Worm (Caenorhabditis elegans) whole organism, L4/young adult: ENCODE results near the gene cblc-1.
"Not testable (repeated sequence)": the region's sequence is repeated elsewhere in the genome, so short reads cannot be mapped to it uniquely, and the experiment has no call there.

Experiments
- W03F9.2 ChIP-seq: fragments of 150-350 bp; optimal IDR thresholded peaks from 2 replicates; lab custom pipeline; 2014; ENCODE audit warnings: missing biosample characterization, missing genetic modification characterization
- dao-5 ChIP-seq: sonication (generic microtip); optimal IDR thresholded peaks from 2 replicates; lab custom pipeline; 2016; ENCODE audit warnings: missing genotype, missing genetic modification characterization, moderate library complexity, missing compliant biosample characterization
- him-1 ChIP-seq: sonication (generic microtip); optimal IDR thresholded peaks from 2 replicates; lab custom pipeline; 2016; ENCODE audit warnings: missing genotype, missing genetic modification reagents, missing genetic modification characterization, missing compliant biosample characterization

The cblc-1 gene

DNA sequence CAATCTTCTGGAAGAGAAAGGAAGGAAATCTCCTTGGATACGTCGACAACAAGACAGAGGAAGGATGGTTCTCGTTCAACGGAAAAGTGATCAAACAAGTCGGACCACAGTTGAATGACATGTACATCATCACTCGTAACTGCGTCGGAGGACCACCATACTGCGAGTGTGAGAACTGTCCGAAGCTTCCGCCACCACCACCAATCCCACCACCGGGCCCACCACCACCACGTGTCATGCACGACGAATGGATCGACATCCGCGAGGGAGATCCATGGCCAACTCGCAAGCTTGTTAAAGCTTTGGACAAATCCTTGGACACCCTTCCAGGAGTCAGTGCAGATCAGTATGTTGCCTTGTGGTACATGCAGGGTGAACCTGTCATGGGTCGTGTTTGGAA is 9.7 kb downstream of the cblc-1 start:
- no peak for TF ChIP-seq him-1 (tag; lab: Kevin White, UChicago)
- TF ChIP-seq W03F9.2 = no peak
- no peak for TF ChIP-seq dao-5 (tag; lab: Kevin White, UChicago)

- TF ChIP-seq dao-5 (tag; lab: Kevin White, UChicago) = no peak
- TF ChIP-seq him-1 (tag; lab: Kevin White, UChicago) = no peak
- no peak for TF ChIP-seq W03F9.2
These were observed 15.7 kb downstream of the cblc-1 start, which contains the start of gene aagr-2 for ce11 chrII:4925198-4925764. Gene aagr-2 (minus strand): TSS chrII:4925248.

DNA sequence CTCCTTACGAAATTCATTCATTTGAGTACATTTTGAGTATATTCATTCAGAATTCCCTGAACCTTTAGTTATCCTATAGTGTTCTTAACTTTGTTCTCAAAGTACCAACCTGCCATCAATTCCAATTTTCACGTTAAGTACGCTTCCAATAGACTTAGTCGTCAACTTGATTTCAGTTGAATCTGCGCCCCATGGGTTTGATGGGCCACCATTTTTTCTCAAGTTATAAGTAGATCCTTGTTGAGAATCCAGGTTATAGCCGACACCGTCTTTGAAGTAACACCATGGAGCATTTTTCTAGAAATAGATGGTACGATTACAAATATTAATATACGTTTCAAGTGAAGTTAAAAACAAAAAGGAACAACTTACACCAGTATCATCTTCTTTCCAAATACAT is 16.2 kb downstream of the cblc-1 start:
- TF ChIP-seq him-1 (tag; lab: Kevin White, UChicago) = no peak
- TF ChIP-seq dao-5 (tag; lab: Kevin White, UChicago) = no peak
- TF ChIP-seq W03F9.2 = no peak

ce11 chrII:4920608-4921007 is 20.3 kb downstream of the cblc-1 start:
- no peak for TF ChIP-seq W03F9.2
- no peak for TF ChIP-seq dao-5 (tag; lab: Kevin White, UChicago)
- TF ChIP-seq him-1 (tag; lab: Kevin White, UChicago) = no peak

DNA sequence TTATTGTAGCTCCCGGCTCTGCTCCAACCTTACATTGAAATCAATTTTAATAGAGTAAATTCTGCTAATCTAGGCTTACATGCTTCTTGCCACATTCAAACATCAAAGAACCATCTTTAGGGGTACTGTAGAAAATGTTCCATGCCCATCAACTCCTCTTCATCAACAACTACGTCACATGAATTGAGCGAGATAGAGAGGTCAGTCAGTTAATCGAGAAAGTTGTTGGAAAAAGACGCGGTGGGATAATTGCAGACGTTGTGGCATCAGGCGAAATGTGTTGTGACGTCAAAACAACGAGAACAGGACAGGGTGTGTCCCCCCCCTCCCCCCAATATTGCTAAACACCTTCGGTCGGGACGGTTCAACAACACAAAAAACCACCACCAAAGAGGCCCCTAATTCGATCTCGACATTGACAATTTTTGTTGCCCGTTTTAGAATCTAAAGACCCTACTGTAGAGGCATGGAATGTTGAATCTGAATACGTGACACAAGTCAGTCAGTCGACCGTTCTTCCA is 22.4 kb downstream of the cblc-1 start:
- no peak for TF ChIP-seq W03F9.2
- TF ChIP-seq him-1 (tag; lab: Kevin White, UChicago) = no peak
- no peak for TF ChIP-seq dao-5 (tag; lab: Kevin White, UChicago)

DNA sequence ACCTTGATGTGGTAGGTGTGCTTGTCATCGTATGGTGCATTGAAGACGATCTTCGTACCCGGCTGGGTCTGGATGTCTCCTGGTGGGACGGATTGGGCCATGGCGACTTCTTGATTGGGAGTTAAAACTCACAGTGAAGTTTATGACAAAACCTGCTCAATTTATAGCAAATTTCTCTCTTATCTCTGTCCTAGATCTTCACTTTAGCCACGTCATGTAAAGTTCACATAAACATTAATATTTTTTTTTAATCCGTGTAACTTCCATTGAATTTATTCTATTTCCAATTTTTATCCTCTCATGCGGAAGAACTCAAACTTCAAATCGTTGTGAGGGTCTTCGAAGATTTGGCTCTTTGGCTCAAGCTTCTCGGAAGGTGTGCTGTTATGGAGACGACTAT is 24.5 kb downstream of the cblc-1 start, which contains the start of gene msp-31:
Gene msp-31, minus strand, starts transcription at position 101 of the 400 bp plus-strand sequence.
- not testable (repeated sequence) for TF ChIP-seq W03F9.2; him-1 (tag; lab: Kevin White, UChicago); dao-5 (tag; lab: Kevin White, UChicago)

DNA sequence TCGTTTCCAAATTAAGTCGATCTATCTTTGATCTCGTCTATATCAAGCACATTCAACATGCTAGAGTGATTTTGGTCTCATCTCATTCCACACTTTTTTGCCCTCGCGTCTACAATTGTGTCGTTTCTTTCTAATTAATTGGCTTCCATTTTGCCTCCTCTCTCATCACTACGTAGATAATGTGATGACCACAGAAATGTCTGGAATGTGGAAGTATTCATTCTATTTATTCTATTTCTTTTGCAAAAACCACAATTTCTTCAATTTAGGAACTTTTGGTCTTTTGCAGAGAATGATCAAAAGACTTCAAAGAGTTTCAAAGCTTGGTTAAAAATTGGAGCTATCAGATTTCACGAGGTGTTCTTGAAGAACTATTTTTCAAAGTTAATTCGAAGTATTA is 25.4 kb downstream of the cblc-1 start:
- TF ChIP-seq him-1 (tag; lab: Kevin White, UChicago) (no peak), dao-5 (tag; lab: Kevin White, UChicago) (no peak), W03F9.2 (no peak)

DNA sequence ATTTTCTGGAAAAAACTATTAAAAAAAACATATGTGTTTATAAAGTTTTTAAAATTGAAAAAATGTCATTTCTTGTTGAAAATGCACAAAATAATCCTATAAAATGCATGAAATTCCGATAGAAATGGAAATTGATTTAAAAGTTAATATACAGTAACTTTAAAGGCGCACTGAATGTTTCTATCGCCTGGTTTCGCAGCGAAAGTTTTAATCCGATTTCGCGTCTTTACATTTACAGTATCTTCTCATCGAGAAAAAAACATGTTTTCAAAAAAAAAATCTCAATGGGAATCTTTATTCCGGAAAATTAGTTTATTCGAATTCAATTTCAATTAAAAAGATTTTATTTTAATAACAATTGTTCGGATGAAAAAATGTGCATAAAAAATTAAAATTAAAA is 26.7 kb downstream of the cblc-1 start, which contains the start of gene R05F9.11:
Gene R05F9.11, minus strand, starts transcription at position 5 of the 400 bp plus-strand sequence.
- TF ChIP-seq dao-5 (tag; lab: Kevin White, UChicago) (no peak), W03F9.2 (no peak)

- TF ChIP-seq W03F9.2 (no peak), dao-5 (tag; lab: Kevin White, UChicago) (no peak)
These were observed 32.8 kb downstream of the cblc-1 start for ce11 chrII:4908160-4908559.

DNA sequence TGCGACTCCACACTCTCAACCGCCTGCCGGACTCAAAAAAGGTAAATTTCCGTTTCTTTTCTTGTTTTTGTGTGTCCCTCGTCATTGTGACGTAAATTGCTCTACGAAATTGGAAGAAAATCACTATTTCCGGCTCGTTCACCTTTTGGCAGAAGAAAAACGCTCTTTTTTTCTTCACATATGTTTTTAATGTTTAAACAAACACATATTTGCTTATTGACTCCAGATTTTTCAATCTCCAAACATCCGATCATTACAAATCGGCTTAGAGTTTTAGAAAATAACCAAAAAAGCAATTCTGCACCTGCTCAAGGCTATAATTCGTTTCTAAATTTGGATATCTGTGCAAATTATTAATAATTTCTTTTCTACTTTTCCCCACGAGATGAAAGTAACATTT is 35.1 kb downstream of the cblc-1 start:
- TF ChIP-seq him-1 (tag; lab: Kevin White, UChicago) = no peak
- no peak for TF ChIP-seq dao-5 (tag; lab: Kevin White, UChicago)
- no peak for TF ChIP-seq W03F9.2

ce11 chrII:4905331-4905730 is 35.6 kb downstream of the cblc-1 start:
- no peak for TF ChIP-seq W03F9.2
- no peak for TF ChIP-seq him-1 (tag; lab: Kevin White, UChicago)
- no peak for TF ChIP-seq dao-5 (tag; lab: Kevin White, UChicago)

- TF ChIP-seq him-1 (tag; lab: Kevin White, UChicago) (no peak), W03F9.2 (no peak), dao-5 (tag; lab: Kevin White, UChicago) (no peak)
These were observed 36.2 kb downstream of the cblc-1 start, which contains the start of gene btbd-10 for ce11 chrII:4904778-4905177. Gene btbd-10 (plus strand): TSS chrII:4905008.

ce11 chrII:4904277-4904676 is 36.7 kb downstream of the cblc-1 start:
- no peak for TF ChIP-seq dao-5 (tag; lab: Kevin White, UChicago)
- no peak for TF ChIP-seq him-1 (tag; lab: Kevin White, UChicago)
- peak; percentile 88 for TF ChIP-seq W03F9.2

DNA sequence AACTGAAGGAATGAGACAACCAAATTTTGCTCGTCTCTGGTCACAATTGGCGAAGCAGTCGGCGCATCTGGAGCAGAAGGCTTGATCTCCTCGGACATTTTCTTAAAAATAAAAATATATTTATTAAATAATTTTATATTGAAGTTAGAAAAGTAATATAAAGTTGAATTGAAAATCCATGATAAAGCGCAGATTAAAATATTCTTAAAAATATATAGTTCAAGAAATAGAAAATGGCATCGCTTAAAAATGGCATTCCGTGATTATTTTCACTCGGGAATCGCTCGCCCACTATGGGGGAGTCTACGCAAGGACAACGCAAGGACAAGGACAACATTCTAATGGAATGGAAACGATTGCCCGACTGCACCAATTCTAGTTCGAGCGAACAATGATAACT is 37.3 kb downstream of the cblc-1 start, which contains the start of gene sgt-1:
Gene sgt-1, minus strand, starts transcription at position 101 of the 400 bp plus-strand sequence.
- TF ChIP-seq dao-5 (tag; lab: Kevin White, UChicago); him-1 (tag; lab: Kevin White, UChicago); W03F9.2: not testable (repeated sequence)

ce11 chrII:4902035-4902434 is 38.9 kb downstream of the cblc-1 start, which contains the start of gene R05F9.9:
Gene R05F9.9 (minus strand): TSS chrII:4902100.
- no peak for TF ChIP-seq W03F9.2
